Fruit fly (Drosophila melanogaster): ENCODE data around the gene CG7382.

The CG7382 gene

DNA sequence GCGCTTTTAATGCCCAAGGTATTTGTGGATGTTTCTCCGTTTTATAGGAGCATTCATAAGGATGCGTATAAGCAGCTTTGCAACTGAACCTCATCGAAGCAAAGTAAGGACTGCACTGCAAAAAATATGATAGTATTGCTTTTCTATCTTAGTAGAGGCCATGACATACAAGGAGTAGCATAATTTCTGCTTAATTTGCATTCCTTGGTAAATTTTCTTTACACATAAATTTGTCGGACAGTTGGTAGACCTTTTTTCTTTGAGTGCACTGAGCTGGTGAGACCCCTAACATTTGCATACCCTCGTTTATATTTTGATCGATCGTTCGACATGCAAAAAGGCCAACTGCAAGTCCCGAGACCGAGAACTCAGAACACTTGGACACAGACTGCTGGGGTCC lies 26.8 kb downstream of the CG7382 start (continued):
- TF ChIP-seq Smox (GFP tag; optimal IDR thresholded peaks at IDR 0.05) (peak; percentile 82), Gug (GFP tag; IDR thresholded peaks at IDR 0.05) (no peak), CG11762 (GFP tag; optimal IDR thresholded peaks at IDR 0.05; ENCODE audit: insufficient read depth) (peak; percentile 42), CG9139 (GFP tag; optimal IDR thresholded peaks at IDR 0.05) (peak; percentile 41), CG11294 (GFP tag; IDR thresholded peaks at IDR 0.05) (no peak), CG16779 (tag; optimal IDR thresholded peaks at IDR 0.05) (no peak), svp (GFP tag) (peak; percentile 93), lz (GFP tag; optimal IDR thresholded peaks at IDR 0.05) (peak; percentile 82), Lpt (GFP tag; optimal IDR thresholded peaks at IDR 0.05) (no peak), Hr4 (GFP tag; optimal IDR thresholded peaks at IDR 0.05) (peak; percentile 25), salr (GFP tag; optimal IDR thresholded peaks at IDR 0.05) (peak; percentile 4 to 9), Blimp-1 (GFP tag; optimal IDR thresholded peaks at IDR 0.05) (peak; percentile 45), CG6808 (GFP tag; optimal IDR thresholded peaks at IDR 0.05) (peak; percentile 21), CG31627 (GFP tag; optimal IDR thresholded peaks at IDR 0.05) (peak; percentile 81), vri (GFP tag; optimal IDR thresholded peaks at IDR 0.05) (peak; percentile 80)

DNA sequence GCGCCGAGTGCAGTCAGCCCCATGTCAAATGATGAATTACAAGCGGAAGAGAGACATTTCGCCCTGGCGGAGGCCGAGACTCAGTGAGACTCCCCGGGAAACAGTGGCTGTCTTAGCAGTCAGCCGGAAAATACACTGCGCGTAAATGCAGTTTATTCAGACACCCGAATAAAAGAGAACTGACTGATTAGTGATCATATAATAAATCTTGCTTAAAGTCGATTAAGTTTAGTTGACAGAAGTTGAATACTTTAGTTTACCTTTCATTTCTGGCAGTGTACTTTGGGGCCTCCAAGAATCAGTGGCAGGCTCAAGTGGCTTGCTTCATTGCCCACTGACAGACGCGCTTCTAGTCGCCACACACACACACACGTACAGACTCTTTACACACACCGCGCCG lies 28.5 kb downstream of the CG7382 start:
- TF ChIP-seq CG34406 (GFP tag; optimal IDR thresholded peaks at IDR 0.05) (peak; percentile 46), Smox (GFP tag; optimal IDR thresholded peaks at IDR 0.05) (no peak), Hr4 (GFP tag; optimal IDR thresholded peaks at IDR 0.05) (peak; percentile 51), Lpt (GFP tag; optimal IDR thresholded peaks at IDR 0.05) (peak; percentile 42), CG15336 (GFP tag; IDR thresholded peaks at IDR 0.05) (peak; percentile 56; the same call in 1 of the 2 replicates), dac (GFP tag; optimal IDR thresholded peaks at IDR 0.05) (no peak), Gug (GFP tag; IDR thresholded peaks at IDR 0.05) (peak; percentile 56; the same call in 1 of the 2 replicates), topi (GFP tag; optimal IDR thresholded peaks at IDR 0.05) (peak; percentile 51), CG6854 (GFP tag; optimal IDR thresholded peaks at IDR 0.05) (no peak), dsx (GFP tag; optimal IDR thresholded peaks at IDR 0.05; ENCODE audit: poor library complexity, severe bottlenecking) (peak; percentile 61), svp (GFP tag) (peak; percentile 65), acj6 (GFP tag; optimal IDR thresholded peaks at IDR 0.05) (peak; percentile 69), Eip93F (GFP tag; optimal IDR thresholded peaks at IDR 0.05) (no peak), eg (GFP tag; IDR thresholded peaks at IDR 0.05) (peak; percentile 73), Hr38 (GFP tag; optimal IDR thresholded peaks at IDR 0.05) (no peak), OdsH (GFP tag; optimal IDR thresholded peaks at IDR 0.05) (peak; percentile 67), CG32006 (GFP tag; optimal IDR thresholded peaks at IDR 0.05) (peak; percentile 75), salr (GFP tag; optimal IDR thresholded peaks at IDR 0.05) (peak; percentile 51 to 66), Eip78C (GFP tag) (peak; percentile 91), CG6163 (GFP tag; IDR thresholded peaks at IDR 0.05) (peak; percentile 87), CG8319 (GFP tag; optimal IDR thresholded peaks at IDR 0.05) (peak; percentile 45), CG11902 (GFP tag; optimal IDR thresholded peaks at IDR 0.05) (peak; percentile 18), CG4318 (GFP tag; optimal IDR thresholded peaks at IDR 0.05) (peak; percentile 42), CG16779 (tag; optimal IDR thresholded peaks at IDR 0.05) (peak; percentile 62), spab (GFP tag; optimal IDR thresholded peaks at IDR 0.05) (peak; percentile 76), lz (GFP tag; optimal IDR thresholded peaks at IDR 0.05) (peak; percentile 23), CG8632 (GFP tag; optimal IDR thresholded peaks at IDR 0.05) (peak; percentile 43), CG8119 (GFP tag; IDR thresholded peaks at IDR 0.05) (peak; percentile 75), Met (GFP tag; optimal IDR thresholded peaks at IDR 0.05) (peak; percentile 59), achi (GFP tag; optimal IDR thresholded peaks at IDR 0.05) (peak; percentile 75), ss (GFP tag; optimal IDR thresholded peaks at IDR 0.05) (peak; percentile 66 to 67), fd85E (GFP tag; optimal IDR thresholded peaks at IDR 0.05) (no peak), CG10631 (GFP tag; optimal IDR thresholded peaks at IDR 0.05) (peak; percentile 73), CG10669 (GFP tag; optimal IDR thresholded peaks at IDR 0.05) (peak; percentile 81), fd59A (GFP tag; optimal IDR thresholded peaks at IDR 0.05) (peak; percentile 54), Sox15 (GFP tag; optimal IDR thresholded peaks at IDR 0.05) (peak; percentile 50), CG1621 (tag; optimal IDR thresholded peaks at IDR 0.05) (peak; percentile 79), CG6808 (GFP tag; optimal IDR thresholded peaks at IDR 0.05) (peak; percentile 77), CG9139 (GFP tag; optimal IDR thresholded peaks at IDR 0.05) (peak; percentile 67), CG3919 (GFP tag; optimal IDR thresholded peaks at IDR 0.05) (peak; percentile 80), cyc (GFP tag; optimal IDR thresholded peaks at IDR 0.05) (peak; percentile 56), Eip75B (GFP tag; optimal IDR thresholded peaks at IDR 0.05) (peak; percentile 76), esn (GFP tag; optimal IDR thresholded peaks at IDR 0.05) (peak; percentile 63), Hr39 (GFP tag; optimal IDR thresholded peaks at IDR 0.05) (peak; percentile 58)
